Fruit fly (Drosophila melanogaster): ENCODE results near the gene Iml1.

- TF ChIP-seq CG10543 (GFP tag; optimal IDR thresholded peaks at IDR 0.05) (peak; percentile 48), prd (optimal IDR thresholded peaks at IDR 0.05) (no peak), prd (GFP tag; IDR thresholded peaks at IDR 0.05) (peak; percentile 50; the same call in 1 of the 3 replicates), ken (GFP tag; IDR thresholded peaks at IDR 0.05) (peak; percentile 58; the same call in 1 of the 3 replicates)
Observed at dm6 chr3L:1579169-1579853, 45.5 kb upstream of the Iml1 start.

Measured in whole organism, embryonic.